Fruit fly (Drosophila melanogaster) whole organism, embryonic: ENCODE results near the gene Zasp66.

Source experiments
- Ada2b ChIP-seq: fragments of 200-800 bp; sonication (Bioruptor generic); IDR thresholded peaks from 2 replicates; pipeline ENCODE4 v1.3.6; 2022; ENCODE audit warnings: missing biosample characterization, missing genetic modification characterization
- CG10321 ChIP-seq: fragments of 200-800 bp; sonication (Bioruptor generic); IDR thresholded peaks from 2 replicates; pipeline ENCODE4 v1.3.6; 2022; ENCODE audit warnings: missing biosample characterization, missing genetic modification characterization
- CG17568 ChIP-seq: fragments of 200-800 bp; sonication (Bioruptor generic); optimal IDR thresholded peaks from 2 replicates; lab custom pipeline; 2018; ENCODE audit warnings: missing biosample characterization, mild to moderate bottlenecking, missing genetic modification characterization, moderate library complexity
- CG2678 ChIP-seq: fragments of 200-800 bp; sonication (Bioruptor generic); optimal IDR thresholded peaks from 3 replicates; lab custom pipeline; 2019; ENCODE audit warnings: missing biosample characterization, mild to moderate bottlenecking, missing genetic modification characterization, moderate library complexity
- CG2712 ChIP-seq: fragments of 200-800 bp; optimal IDR thresholded peaks from 3 replicates; lab custom pipeline; 2019; ENCODE audit warnings: missing biosample characterization, mild to moderate bottlenecking, missing genetic modification characterization, moderate library complexity
- CG30431 ChIP-seq: fragments of 200-800 bp; sonication (Bioruptor generic); optimal IDR thresholded peaks from 2 replicates; lab custom pipeline; 2017; ENCODE audit warnings: missing biosample characterization, missing genetic modification characterization
- CG32532 ChIP-seq: fragments of 200-800 bp; sonication (Bioruptor generic); IDR thresholded peaks from 2 replicates; pipeline ENCODE4 v1.3.6; 2022; ENCODE audit warnings: missing biosample characterization, missing genetic modification characterization
- CG3281 ChIP-seq: fragments of 200-800 bp; sonication (Bioruptor generic); optimal IDR thresholded peaks from 3 replicates; lab custom pipeline; 2017; ENCODE audit warnings: missing biosample characterization, mild to moderate bottlenecking, missing genetic modification characterization
- CG4404 ChIP-seq: fragments of 200-800 bp; sonication (Bioruptor generic); IDR thresholded peaks from 2 replicates; pipeline ENCODE4 v1.3.6; 2022; ENCODE audit warnings: missing biosample characterization, missing genetic modification characterization
- CG7839 ChIP-seq: fragments of 200-800 bp; sonication (Bioruptor generic); optimal IDR thresholded peaks from 3 replicates; lab custom pipeline; 2018; ENCODE audit warnings: missing biosample characterization, mild to moderate bottlenecking, missing genetic modification characterization, moderate library complexity
- CG9727 ChIP-seq: fragments of 200-800 bp; sonication (Bioruptor generic); optimal IDR thresholded peaks from 3 replicates; lab custom pipeline; 2017; ENCODE audit warnings: missing biosample characterization, mild to moderate bottlenecking, missing genetic modification characterization
- CG9932 ChIP-seq: fragments of 200-800 bp; sonication (Bioruptor generic); IDR thresholded peaks from 2 replicates; pipeline ENCODE4 v1.3.6; 2022; ENCODE audit warnings: missing biosample characterization, missing genetic modification characterization
- Camta ChIP-seq: fragments of 200-800 bp; sonication (Bioruptor generic); optimal IDR thresholded peaks from 2 replicates; lab custom pipeline; 2016; ENCODE audit warnings: missing biosample characterization, missing genetic modification characterization
- Drgx ChIP-seq: fragments of 200-800 bp; sonication (Bioruptor generic); IDR thresholded peaks from 2 replicates; pipeline ENCODE4 v1.3.6; 2022; ENCODE audit warnings: missing biosample characterization, missing genetic modification characterization
- Elba2 ChIP-seq: fragments of 200-800 bp; sonication (Bioruptor generic); optimal IDR thresholded peaks from 3 replicates; lab custom pipeline; 2016; ENCODE audit warnings: missing biosample characterization, missing genetic modification characterization
- Fer3 ChIP-seq: fragments of 200-800 bp; sonication (Bioruptor generic); optimal IDR thresholded peaks from 2 replicates; lab custom pipeline; 2018; ENCODE audit warnings: missing biosample characterization, mild to moderate bottlenecking, missing genetic modification characterization, moderate library complexity
- Med ChIP-seq: fragments of 200-800 bp; sonication (Bioruptor generic); peaks from one replicate; lab custom pipeline; 2016; ENCODE audit warnings: missing biosample characterization, missing genetic modification characterization, mild to moderate bottlenecking, inconsistent platforms, moderate library complexity
- Ptx1 ChIP-seq: fragments of 200-800 bp; sonication (Bioruptor generic); IDR thresholded peaks from 2 replicates; pipeline ENCODE4 v1.3.6; 2022; ENCODE audit warnings: missing biosample characterization, missing genetic modification characterization
- Rfx ChIP-seq: fragments of 200-800 bp; sonication (Bioruptor generic); IDR thresholded peaks from 2 replicates; pipeline ENCODE4 v1.3.6; 2022; ENCODE audit warnings: missing biosample characterization, missing genetic modification characterization
- Taf1 ChIP-seq: fragments of 200-800 bp; sonication (Bioruptor generic); IDR thresholded peaks from 2 replicates; pipeline ENCODE4 v1.3.6; 2022; ENCODE audit warnings: missing biosample characterization, missing genetic modification characterization
- Xrp1 ChIP-seq: fragments of 200-800 bp; sonication (Bioruptor generic); IDR thresholded peaks from 2 replicates; pipeline ENCODE4 v1.3.6; 2022; ENCODE audit warnings: missing biosample characterization, missing genetic modification characterization
- al ChIP-seq: fragments of 200-800 bp; sonication (Bioruptor generic); IDR thresholded peaks from 2 replicates; pipeline ENCODE4 v1.3.6; 2022; ENCODE audit warnings: missing biosample characterization, missing genetic modification characterization
- cato ChIP-seq: fragments of 200-800 bp; sonication (Bioruptor generic); optimal IDR thresholded peaks from 2 replicates; lab custom pipeline; 2016; ENCODE audit warnings: missing biosample characterization, missing genetic modification characterization, borderline replicate concordance
- corto ChIP-seq: fragments of 200-800 bp; sonication (Bioruptor generic); optimal IDR thresholded peaks from 2 replicates; lab custom pipeline; 2016; ENCODE audit warnings: missing biosample characterization, mild to moderate bottlenecking, missing genetic modification characterization, moderate library complexity
- dpn ChIP-seq, 2 experiments: fragments of 200-800 bp; sonication (Bioruptor generic); optimal IDR thresholded peaks; 3 replicates each; lab custom pipeline; 2016; ENCODE audit warnings: missing biosample characterization in 2 of 2, missing genetic modification characterization in 2 of 2
- dysf ChIP-seq: fragments of 200-800 bp; sonication (Bioruptor generic); IDR thresholded peaks from 3 replicates; pipeline ENCODE4 v1.3.6; 2022; ENCODE audit warnings: missing biosample characterization, missing genetic modification characterization
- gem ChIP-seq: fragments of 200-800 bp; sonication (Bioruptor generic); optimal IDR thresholded peaks from 2 replicates; lab custom pipeline; 2019; ENCODE audit warnings: missing biosample characterization, mild to moderate bottlenecking, missing genetic modification characterization, moderate library complexity
- gsb ChIP-seq: fragments of 200-800 bp; sonication (Bioruptor generic); IDR thresholded peaks from 2 replicates; pipeline ENCODE4 v1.3.6; 2022; ENCODE audit warnings: missing biosample characterization, missing genetic modification characterization
- ind ChIP-seq: fragments of 200-800 bp; sonication (Bioruptor generic); optimal IDR thresholded peaks from 3 replicates; lab custom pipeline; 2016; ENCODE audit warnings: missing biosample characterization, missing genetic modification characterization
- ken ChIP-seq: fragments of 200-800 bp; sonication (Bioruptor generic); IDR thresholded peaks from 3 replicates; pipeline ENCODE4 v1.3.6; 2022; ENCODE audit warnings: missing biosample characterization, missing genetic modification characterization
- lab ChIP-seq: fragments of 200-800 bp; sonication (Bioruptor generic); optimal IDR thresholded peaks from 3 replicates; lab custom pipeline; 2017; ENCODE audit warnings: missing biosample characterization, missing genetic modification characterization, mild to moderate bottlenecking, moderate library complexity, missing genetic modification reagents
- lbe ChIP-seq: fragments of 200-800 bp; sonication (Bioruptor generic); optimal IDR thresholded peaks from 2 replicates; lab custom pipeline; 2016; ENCODE audit warnings: missing biosample characterization, mild to moderate bottlenecking, missing genetic modification characterization
- lmd ChIP-seq: fragments of 200-800 bp; sonication (Bioruptor generic); IDR thresholded peaks from 2 replicates; pipeline ENCODE4 v1.3.6; 2022; ENCODE audit warnings: missing biosample characterization, missing genetic modification characterization
- nom ChIP-seq: fragments of 200-800 bp; sonication (Bioruptor generic); optimal IDR thresholded peaks from 2 replicates; lab custom pipeline; 2017; ENCODE audit warnings: missing biosample characterization, missing genetic modification characterization, mild to moderate bottlenecking, moderate library complexity, missing genetic modification reagents
- prd ChIP-seq, 3 experiments: fragments of >200 bp in 2 of 3; fragments of 200-800 bp in 1 of 3; sonication (Bioruptor generic) in 1 of 3; optimal IDR thresholded peaks in 2 of 3; IDR thresholded peaks in 1 of 3; 2 replicates in 2 of 3; 3 replicates in 1 of 3; pipeline versions ENCODE4 v1.3.6 to Lab custom; 2017 to 2022; ENCODE audit warnings: missing biosample characterization in 1 of 3, missing genetic modification characterization in 1 of 3
- ro ChIP-seq: fragments of 200-800 bp; sonication (Bioruptor generic); IDR thresholded peaks from 2 replicates; pipeline ENCODE4 v1.3.6; 2022; ENCODE audit warnings: missing biosample characterization, missing genetic modification characterization
- row ChIP-seq: fragments of 200-800 bp; sonication (Bioruptor generic); IDR thresholded peaks from 3 replicates; pipeline ENCODE4 v1.3.6; 2022; ENCODE audit warnings: missing biosample characterization, missing genetic modification characterization
- sc ChIP-seq, 3 experiments: fragments of >200 bp in 2 of 3; fragments of 200-800 bp in 1 of 3; sonication (Bioruptor generic) in 1 of 3; optimal IDR thresholded peaks; 2 replicates in 2 of 3; 3 replicates in 1 of 3; lab custom pipeline; 2017; ENCODE audit warnings: mild to moderate bottlenecking in 1 of 3, missing biosample characterization in 1 of 3, missing genetic modification characterization in 1 of 3, missing genetic modification reagents in 1 of 3
- slbo ChIP-seq: fragments of 200-800 bp; sonication (Bioruptor generic); IDR thresholded peaks from 2 replicates; pipeline ENCODE4 v1.3.6; 2022; ENCODE audit warnings: missing biosample characterization, missing genetic modification characterization
- so ChIP-seq: fragments of 200-800 bp; sonication (Bioruptor generic); IDR thresholded peaks from 3 replicates; pipeline ENCODE4 v1.3.6; 2022; ENCODE audit warnings: missing biosample characterization, missing genetic modification characterization
- twi ChIP-seq: fragments of 200-800 bp; optimal IDR thresholded peaks from 2 replicates; lab custom pipeline; 2019; ENCODE audit warnings: missing biosample characterization, mild to moderate bottlenecking, missing genetic modification characterization, moderate library complexity
- vvl ChIP-seq: fragments of 200-800 bp; sonication (Bioruptor generic); IDR thresholded peaks from 2 replicates; pipeline ENCODE4 v1.3.6; 2022; ENCODE audit warnings: missing biosample characterization, missing genetic modification characterization

The Zasp66 gene

dm6 chr3L:8655217-8655896, 31.2 kb downstream of the Zasp66 start (continued):
- TF ChIP-seq CG9932 (peak; percentile 46; the same call in 1 of the 2 replicates), cato (GFP tag; lab: Kevin White, UChicago) (no peak), CG3281 (GFP tag; lab: Kevin White, UChicago) (peak; percentile 22), Taf1 (GFP tag; lab: Robert Waterston, UW) (peak; percentile 30; the same call in 1 of the 2 replicates)

dm6 chr3L:8656725-8657428, 32.7 kb downstream of the Zasp66 start:
- no peak for TF ChIP-seq ken (GFP tag; lab: Robert Waterston, UW)
- TF ChIP-seq so (GFP tag; lab: Robert Waterston, UW), result no peak
- peak; percentile 65 for TF ChIP-seq nom (GFP tag; lab: Kevin White, UChicago)
- TF ChIP-seq gsb (GFP tag; lab: Robert Waterston, UW), result peak; percentile 6; the same call in 1 of the 2 replicates
- TF ChIP-seq lbe, result peak; percentile 73
- TF ChIP-seq twi (tag; lab: Kevin White, UChicago), result no peak
- TF ChIP-seq corto (GFP tag; lab: Kevin White, UChicago), result peak; percentile 1
- no peak for TF ChIP-seq CG17568 (GFP tag; lab: Kevin White, UChicago)

dm6 chr3L:8657429-8657754, 33.2 kb downstream of the Zasp66 start:
- TF ChIP-seq gem (tag; lab: Kevin White, UChicago) (peak; percentile 26), CG9932 (peak; percentile 37; the same call in 1 of the 2 replicates), lbe (peak; percentile 85), lmd (peak; percentile 38; the same call in 1 of the 2 replicates), row (GFP tag; lab: Robert Waterston, UW) (peak; percentile 40; the same call in 2 of the 3 replicates), Ptx1 (0 out of 2 replicates have a peak, but pooled peaks have one; percentile 28), dysf (peak; percentile 38; the same call in 1 of the 3 replicates), ro (GFP tag; lab: Robert Waterston, UW) (no peak), vvl (GFP tag; lab: Robert Waterston, UW) (peak; percentile 22; the same call in 1 of the 2 replicates), CG32532 (peak; percentile 27; the same call in 1 of the 2 replicates), Ada2b (peak; percentile 27; the same call in 1 of the 2 replicates), CG10321 (GFP tag; lab: Robert Waterston, UW) (no peak), CG30431 (no peak), CG2712 (tag; lab: Kevin White, UChicago) (peak; percentile 23), Rfx (GFP tag; lab: Robert Waterston, UW) (peak; percentile 55), dpn (GFP tag; optimal IDR thresholded peaks at IDR 0.05; lab: Kevin White, UChicago) (peak in 1 of 2 experiments; percentile 26), Drgx (GFP tag; lab: Robert Waterston, UW) (peak; percentile 78), Elba2 (GFP tag; lab: Kevin White, UChicago) (no peak), sc (optimal IDR thresholded peaks at IDR 0.05; lab: Kevin White, UChicago) (no peak), sc (GFP tag; optimal IDR thresholded peaks at IDR 0.05; lab: Kevin White, UChicago) (no peak), prd (optimal IDR thresholded peaks at IDR 0.05; lab: Kevin White, UChicago) (no peak), prd (GFP tag; IDR thresholded peaks at IDR 0.05; lab: Robert Waterston, UW) (peak; percentile 73; the same call in 2 of the 3 replicates), Med (GFP tag; lab: Kevin White, UChicago) (peak; percentile 88), CG2678 (tag; lab: Kevin White, UChicago) (peak; percentile 1), Camta (GFP tag; lab: Kevin White, UChicago) (peak; percentile 13), al (GFP tag; lab: Robert Waterston, UW) (0 out of 2 replicates have a peak, but pooled peaks have one; percentile 23), CG4404 (GFP tag; lab: Robert Waterston, UW) (peak; percentile 31; the same call in 1 of the 2 replicates), Fer3 (tag; lab: Kevin White, UChicago) (peak; percentile 9), CG9727 (GFP tag; lab: Kevin White, UChicago) (peak; percentile 21), lab (GFP tag; lab: Kevin White, UChicago) (peak; percentile 27), ind (GFP tag; lab: Kevin White, UChicago) (peak; percentile 2), corto (GFP tag; lab: Kevin White, UChicago) (peak; percentile 85), CG3281 (GFP tag; lab: Kevin White, UChicago) (peak; percentile 1), CG7839 (tag; lab: Kevin White, UChicago) (peak; percentile 22), gsb (GFP tag; lab: Robert Waterston, UW) (peak; percentile 2; the same call in 1 of the 2 replicates), Xrp1 (GFP tag; lab: Robert Waterston, UW) (peak; percentile 55; the same call in 1 of the 2 replicates), slbo (GFP tag; lab: Robert Waterston, UW) (0 out of 2 replicates have a peak, but pooled peaks have one; percentile 20)
